Worm (Caenorhabditis elegans) whole organism, young adult: Measurements from ENCODE around the gene B0336.12.

Experiments
- dox-1 ChIP-seq: fragments of 200-800 bp; sonication (Bioruptor generic); IDR thresholded peaks from 2 replicates; pipeline ENCODE4 v1.3.6; 2022; ENCODE audit warnings: missing genetic modification reagents, missing genetic modification characterization, missing compliant biosample characterization
- efl-1 ChIP-seq: fragments of 150-350 bp; optimal IDR thresholded peaks from 2 replicates; lab custom pipeline; 2014; ENCODE audit warnings: missing biosample characterization, missing genetic modification reagents, missing genetic modification characterization
- him-1 ChIP-seq: sonication (generic microtip); optimal IDR thresholded peaks from 2 replicates; lab custom pipeline; 2016; ENCODE audit warnings: missing genotype, missing genetic modification reagents, missing genetic modification characterization, missing compliant biosample characterization
- lin-54 ChIP-seq: fragments of 200-800 bp; sonication (Bioruptor generic); optimal IDR thresholded peaks from 2 replicates; lab custom pipeline; 2018; ENCODE audit warnings: mild to moderate bottlenecking, missing genetic modification characterization, missing compliant biosample characterization
- lsl-1 ChIP-seq: fragments of 200-800 bp; sonication (Bioruptor generic); optimal IDR thresholded peaks from 2 replicates; lab custom pipeline; 2018; ENCODE audit warnings: mild to moderate bottlenecking, missing genetic modification characterization, moderate library complexity, missing compliant biosample characterization
- madf-8 ChIP-seq: fragments of 200-800 bp; sonication (Bioruptor generic); conservative IDR thresholded peaks from 2 replicates; pipeline ENCODE4 v1.3.6; 2022; ENCODE audit warnings: missing genetic modification reagents, missing genetic modification characterization, missing compliant biosample characterization
- nfya-1 ChIP-seq: sonication (generic microtip); optimal IDR thresholded peaks from 2 replicates; lab custom pipeline; 2017; ENCODE audit warnings: antibody characterized with exemption, missing compliant biosample characterization, missing genetic modification characterization, borderline replicate concordance; ENCODE audit not compliant: insufficient read depth
- rpc-1 ChIP-seq, 2 experiments: fragments of 150-350 bp in 1 of 2; sonication (generic microtip) in 1 of 2; optimal IDR thresholded peaks; 2 replicates each; lab custom pipeline; 2014 to 2018; ENCODE audit warnings: missing biosample characterization in 1 of 2, missing genetic modification characterization in 1 of 2, missing genetic modification reagents in 1 of 2, missing genotype in 1 of 2
- unc-62 ChIP-seq: fragments of 150-350 bp; optimal IDR thresholded peaks from 2 replicates; lab custom pipeline; 2014; ENCODE audit warnings: missing biosample characterization, missing genetic modification reagents, missing genetic modification characterization
- ztf-25 ChIP-seq: fragments of 200-800 bp; sonication (Bioruptor generic); IDR thresholded peaks from 2 replicates; pipeline ENCODE4 v1.3.6; 2022; ENCODE audit warnings: missing genetic modification reagents, missing genetic modification characterization, missing compliant biosample characterization

DNA sequence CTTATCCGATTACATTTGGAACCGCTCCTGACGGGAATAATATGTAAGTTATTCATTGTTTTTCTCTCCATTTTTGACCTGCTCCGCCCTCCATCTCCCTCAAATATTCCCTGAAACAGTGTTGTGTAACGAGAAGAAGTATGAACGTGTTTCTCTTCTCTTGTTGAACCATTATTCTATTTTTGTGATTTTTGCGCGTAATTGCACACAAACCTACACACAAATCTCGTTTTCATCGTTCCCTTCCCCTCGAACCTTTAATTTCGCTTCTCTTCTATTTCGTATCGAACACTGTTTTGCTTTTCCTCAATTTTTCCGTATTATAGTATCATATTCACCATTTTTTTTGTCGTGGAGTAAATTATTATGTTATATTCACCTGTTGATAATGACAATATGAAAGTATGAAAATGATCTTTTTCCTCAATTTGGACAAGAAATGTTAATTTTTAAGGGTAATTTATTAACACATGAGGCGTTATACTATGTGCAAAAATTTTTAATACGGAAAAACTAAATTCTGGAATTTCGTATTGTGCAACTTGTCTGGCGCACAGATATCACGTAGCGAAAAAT lies 7.3 kb upstream of the B0336.12 start:
- TF ChIP-seq him-1 (tag; lab: Kevin White, UChicago) (no peak), nfya-1 (tag; lab: Kevin White, UChicago) (no peak), lsl-1 (GFP tag; lab: Kevin White, UChicago) (no peak), unc-62 (GFP tag; lab: Kevin White, UChicago) (no peak), efl-1 (GFP tag; lab: Kevin White, UChicago) (no peak), lin-54 (GFP tag; lab: Kevin White, UChicago) (no peak), ztf-25 (GFP tag; lab: Robert Waterston, UW) (no peak), rpc-1 (optimal IDR thresholded peaks at IDR 0.05; lab: Kevin White, UChicago) (no peak), rpc-1 (tag; optimal IDR thresholded peaks at IDR 0.05; lab: Kevin White, UChicago) (no peak), dox-1 (GFP tag; lab: Robert Waterston, UW) (no peak), madf-8 (GFP tag; lab: Robert Waterston, UW) (no peak)
